Fruit fly (Drosophila melanogaster) whole organism, larva: Measurements from ENCODE around the gene CheB38a.

Experiments
- noc ChIP-seq: fragments of 200-800 bp; sonication (Bioruptor generic); optimal IDR thresholded peaks from 3 replicates; lab custom pipeline; 2019; ENCODE audit warnings: missing biosample characterization, mild to moderate bottlenecking, missing genetic modification characterization, moderate library complexity

CheB38a gene

dm6 chr2L:20818432-20818831 lies at the start of gene CheB38a:
Gene CheB38a, minus strand, starts transcription at chr2L:20818532.
- TF ChIP-seq noc (tag; lab: Kevin White, UChicago) = no peak

- TF ChIP-seq noc (tag; lab: Kevin White, UChicago) = no peak
These were observed 49.0 kb upstream of the CheB38a start, which contains the start of gene CG31675 for dm6 chr2L:20867381-20867780. Gene CG31675, plus strand, starts transcription at chr2L:20867755.

dm6 chr2L:20864764-20865265 lies 46.5 kb upstream of the CheB38a start, which contains the start of gene CG9338:
Gene CG9338, plus strand, starts transcription at chr2L:20865215.
- peak; percentile 90 for TF ChIP-seq noc (tag; lab: Kevin White, UChicago)

- TF ChIP-seq noc (tag; lab: Kevin White, UChicago) = no peak
These were observed 40.3 kb upstream of the CheB38a start, which contains the start of gene bero for dm6 chr2L:20858371-20859340. Gene bero, plus strand, starts transcription at chr2L:20858695.

dm6 chr2L:20857791-20858190 lies 39.5 kb upstream of the CheB38a start, which contains the start of gene CG14400:
Gene CG14400, minus strand, starts transcription at chr2L:20857891.
- TF ChIP-seq noc (tag; lab: Kevin White, UChicago) = no peak

dm6 chr2L:20852092-20852628 lies 33.8 kb upstream of the CheB38a start, which contains the start of gene twit:
Gene twit, plus strand, starts transcription at chr2L:20852578.
- TF ChIP-seq noc (tag; lab: Kevin White, UChicago) = no peak

- TF ChIP-seq noc (tag; lab: Kevin White, UChicago) = no peak
These were observed 33.3 kb upstream of the CheB38a start for dm6 chr2L:20851592-20851991.

- no peak for TF ChIP-seq noc (tag; lab: Kevin White, UChicago)
These were observed 30.7 kb upstream of the CheB38a start, which contains the start of gene CG14402 for dm6 chr2L:20849000-20849399. Gene CG14402, plus strand, starts transcription at chr2L:20849300.

- no peak for TF ChIP-seq noc (tag; lab: Kevin White, UChicago)
These were observed 26.0 kb upstream of the CheB38a start for dm6 chr2L:20844381-20844780.

dm6 chr2L:20840462-20841038 lies 22.2 kb upstream of the CheB38a start, which contains the start of gene CG31676:
Gene CG31676, plus strand, starts transcription at chr2L:20840750.
- no peak for TF ChIP-seq noc (tag; lab: Kevin White, UChicago)

- no peak for TF ChIP-seq noc (tag; lab: Kevin White, UChicago)
These were observed 21.7 kb upstream of the CheB38a start for dm6 chr2L:20840006-20840405.

- TF ChIP-seq noc (tag; lab: Kevin White, UChicago) = no peak
These were observed 19.6 kb upstream of the CheB38a start, which contains the start of gene Spn38F for dm6 chr2L:20837885-20838284. Gene Spn38F, minus strand, starts transcription at chr2L:20837985.

- TF ChIP-seq noc (tag; lab: Kevin White, UChicago) = no peak
These were observed 17.2 kb upstream of the CheB38a start, which contains the start of gene Oseg5 for dm6 chr2L:20835501-20835900. Gene Oseg5, minus strand, starts transcription at chr2L:20835840.

- TF ChIP-seq noc (tag; lab: Kevin White, UChicago) = peak; percentile 48
These were observed 12.7 kb upstream of the CheB38a start, which contains the start of gene CG31674 for dm6 chr2L:20831060-20831459. Gene CG31674, plus strand, starts transcription at chr2L:20831262.

dm6 chr2L:20829755-20830396 lies 11.5 kb upstream of the CheB38a start:
- TF ChIP-seq noc (tag; lab: Kevin White, UChicago) = peak; percentile 68
